Fruit fly (Drosophila melanogaster) whole organism, wandering third instar larva: ENCODE results near the gene Eaat2.
A peak's percentile ranks its signal among the peaks of the same experiment; 100 is the strongest.

Experiments
- Abd-B ChIP-seq: fragments of >200 bp; optimal IDR thresholded peaks from 2 replicates; lab custom pipeline; 2017; ENCODE audit warnings: missing biosample characterization, missing genetic modification characterization
- CG32264 ChIP-seq: fragments of 200-800 bp; sonication (Bioruptor generic); optimal IDR thresholded peaks from 2 replicates; lab custom pipeline; 2016; ENCODE audit warnings: missing biosample characterization, missing genetic modification characterization
- CG9705 ChIP-seq: fragments of 200-800 bp; sonication (Bioruptor generic); optimal IDR thresholded peaks from 2 replicates; lab custom pipeline; 2018; ENCODE audit warnings: missing biosample characterization, mild to moderate bottlenecking, missing genetic modification characterization
- CrebA ChIP-seq: fragments of 200-800 bp; sonication (Bioruptor generic); optimal IDR thresholded peaks from 2 replicates; lab custom pipeline; 2016; ENCODE audit warnings: missing biosample characterization, mild to moderate bottlenecking, missing genetic modification characterization, borderline replicate concordance
- Dfd ChIP-seq: fragments of >200 bp; optimal IDR thresholded peaks from 2 replicates; lab custom pipeline; 2017; ENCODE audit warnings: missing biosample characterization, missing genetic modification characterization
- Dif ChIP-seq: fragments of 200-275, 200-300 bp; sonication (Bioruptor generic); optimal IDR thresholded peaks from 2 replicates; lab custom pipeline; 2018; ENCODE audit warnings: missing biosample characterization, missing genetic modification characterization; ENCODE audit not compliant: partially characterized antibody
- GATAd ChIP-seq: sonication (Bioruptor generic); optimal IDR thresholded peaks from 2 replicates; lab custom pipeline; 2016; ENCODE audit warnings: missing biosample characterization, missing genetic modification characterization
- Hnf4 ChIP-seq: fragments of 200-800 bp; sonication (Bioruptor generic); optimal IDR thresholded peaks from 2 replicates; lab custom pipeline; 2016; ENCODE audit warnings: missing biosample characterization, mild to moderate bottlenecking, missing genetic modification characterization
- Hr78 ChIP-seq: fragments of >200 bp; optimal IDR thresholded peaks from 2 replicates; lab custom pipeline; 2017; ENCODE audit warnings: missing biosample characterization, missing genetic modification characterization
- Mio ChIP-seq: sonication (Bioruptor generic); optimal IDR thresholded peaks from 2 replicates; lab custom pipeline; 2016; ENCODE audit warnings: missing biosample characterization, missing genetic modification characterization
- Myc ChIP-seq: fragments of >200 bp; optimal IDR thresholded peaks from 2 replicates; lab custom pipeline; 2017
- N ChIP-seq: fragments of >200 bp; optimal IDR thresholded peaks from 2 replicates; lab custom pipeline; 2018; ENCODE audit warnings: missing biosample characterization, missing external identifiers, missing genetic modification characterization
- OdsH ChIP-seq: fragments of 200-800 bp; sonication (Bioruptor generic); optimal IDR thresholded peaks from 2 replicates; lab custom pipeline; 2016; ENCODE audit warnings: missing biosample characterization, mild to moderate bottlenecking, missing genetic modification characterization
- Rel ChIP-seq, 2 experiments: fragments of 200-800 bp; sonication (Bioruptor generic) in 1 of 2; optimal IDR thresholded peaks; 2 replicates in 1 of 2; 3 replicates in 1 of 2; lab custom pipeline; 2016 to 2019; ENCODE audit warnings: mild to moderate bottlenecking in 2 of 2, missing biosample characterization in 2 of 2, missing genetic modification characterization in 2 of 2, moderate library complexity in 1 of 2
- Sp1 ChIP-seq: fragments of 200-800 bp; sonication (Bioruptor generic); optimal IDR thresholded peaks from 3 replicates; lab custom pipeline; 2019; ENCODE audit warnings: missing biosample characterization, mild to moderate bottlenecking, missing genetic modification characterization, moderate library complexity
- br ChIP-seq: fragments of 200-800 bp; sonication (Bioruptor generic); optimal IDR thresholded peaks from 2 replicates; lab custom pipeline; 2016; ENCODE audit warnings: missing biosample characterization, missing genetic modification characterization
- dl ChIP-seq, 2 experiments: fragments of 175-275, 200-275 bp in 1 of 2; fragments of 200-275 bp in 1 of 2; sonication (Bioruptor generic); optimal IDR thresholded peaks; lab custom pipeline; 2018; ENCODE audit warnings: mild to moderate bottlenecking in 2 of 2, missing biosample characterization in 2 of 2, missing genetic modification characterization in 2 of 2, moderate library complexity in 2 of 2; ENCODE audit not compliant: partially characterized antibody in 2 of 2, insufficient read depth in 1 of 2
- dmrt93B ChIP-seq: fragments of 200-800 bp; sonication (Bioruptor generic); optimal IDR thresholded peaks from 2 replicates; lab custom pipeline; 2018; ENCODE audit warnings: missing biosample characterization, mild to moderate bottlenecking, missing genetic modification characterization
- dsf ChIP-seq: sonication (Bioruptor generic); optimal IDR thresholded peaks from 2 replicates; lab custom pipeline; 2016; ENCODE audit warnings: missing biosample characterization, missing genetic modification characterization, borderline replicate concordance
- ey ChIP-seq: fragments of 200-800 bp; sonication (Bioruptor generic); optimal IDR thresholded peaks from 2 replicates; lab custom pipeline; 2016; ENCODE audit warnings: missing biosample characterization, missing genetic modification characterization
- foxo ChIP-seq, 2 experiments: fragments of 200-800 bp; sonication (Bioruptor generic); optimal IDR thresholded peaks; 2 replicates in 1 of 2; 3 replicates in 1 of 2; lab custom pipeline; 2016 to 2017; ENCODE audit warnings: missing biosample characterization in 2 of 2, missing genetic modification characterization in 2 of 2
- jim ChIP-seq: fragments of 175-275, 200-325 bp; sonication (Bioruptor generic); optimal IDR thresholded peaks from 2 replicates; lab custom pipeline; 2016; ENCODE audit warnings: missing biosample characterization, mild to moderate bottlenecking, missing genetic modification characterization
- lola ChIP-seq: fragments of >200 bp; optimal IDR thresholded peaks from 2 replicates; lab custom pipeline; 2017; ENCODE audit warnings: missing biosample characterization, missing genetic modification characterization
- pan ChIP-seq: fragments of >200 bp; optimal IDR thresholded peaks from 2 replicates; lab custom pipeline; 2017
- psq ChIP-seq: fragments of 200-800 bp; sonication (Bioruptor generic); optimal IDR thresholded peaks from 3 replicates; lab custom pipeline; 2017; ENCODE audit warnings: missing biosample characterization, mild to moderate bottlenecking, missing genetic modification characterization, moderate library complexity
- rgr ChIP-seq: fragments of 200-800 bp; sonication (Bioruptor generic); optimal IDR thresholded peaks from 3 replicates; lab custom pipeline; 2016; ENCODE audit warnings: missing biosample characterization, mild to moderate bottlenecking, missing genetic modification characterization
- sage ChIP-seq: fragments of 200-800 bp; sonication (Bioruptor generic); optimal IDR thresholded peaks from 2 replicates; lab custom pipeline; 2016; ENCODE audit warnings: missing biosample characterization, mild to moderate bottlenecking, missing genetic modification characterization
- sv ChIP-seq: fragments of 200-800 bp; sonication (Bioruptor generic); optimal IDR thresholded peaks from 3 replicates; lab custom pipeline; 2016; ENCODE audit warnings: missing biosample characterization, missing genetic modification characterization
- tai ChIP-seq: sonication (Bioruptor generic); optimal IDR thresholded peaks from 2 replicates; lab custom pipeline; 2016; ENCODE audit warnings: missing biosample characterization, missing genetic modification characterization
- usp ChIP-seq: fragments of >200 bp; optimal IDR thresholded peaks from 2 replicates; lab custom pipeline; 2017; ENCODE audit warnings: missing biosample characterization, missing genetic modification characterization
- woc ChIP-seq: sonication (Bioruptor generic); optimal IDR thresholded peaks from 2 replicates; lab custom pipeline; 2016; ENCODE audit warnings: missing biosample characterization, mild to moderate bottlenecking, missing genetic modification characterization

Eaat2 gene

DNA sequence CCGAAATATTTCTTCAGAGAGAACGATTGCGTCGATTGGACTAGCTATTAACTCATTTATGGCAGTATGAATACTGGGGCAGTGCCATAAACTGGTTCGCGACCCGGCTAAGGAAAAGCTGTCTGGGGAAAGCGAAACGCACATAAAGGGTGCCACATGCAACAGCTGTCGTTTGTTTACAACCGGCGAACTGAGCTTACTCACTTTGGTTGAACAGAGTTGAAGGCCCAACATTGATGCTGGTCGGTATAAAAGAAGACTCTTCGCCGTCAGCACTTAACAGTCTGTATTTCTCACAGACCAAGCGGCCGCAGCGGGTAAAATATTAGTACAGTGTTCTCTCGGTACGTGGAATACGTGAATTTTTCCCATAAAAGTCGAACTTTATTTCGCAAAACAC, 1.6 kb upstream of the Eaat2 start:
- TF ChIP-seq Mio (GFP tag; lab: Kevin White, UChicago) (no peak), lola (GFP tag; lab: Kevin White, UChicago) (no peak), Dif (GFP tag; lab: Kevin White, UChicago) (no peak), tai (GFP tag; lab: Kevin White, UChicago) (no peak), OdsH (GFP tag; lab: Kevin White, UChicago) (no peak), ey (GFP tag; lab: Kevin White, UChicago) (no peak), usp (GFP tag; lab: Kevin White, UChicago) (no peak), jim (GFP tag; lab: Kevin White, UChicago) (no peak), Dfd (GFP tag; lab: Kevin White, UChicago) (no peak), rgr (GFP tag; lab: Kevin White, UChicago) (no peak), psq (no peak), Sp1 (GFP tag; lab: Kevin White, UChicago) (no peak), Rel (GFP tag; optimal IDR thresholded peaks at IDR 0.05; lab: Kevin White, UChicago) (no peak), Rel (tag; optimal IDR thresholded peaks at IDR 0.05; lab: Kevin White, UChicago) (no peak), foxo (GFP tag; optimal IDR thresholded peaks at IDR 0.05; lab: Kevin White, UChicago) (no peak), Myc (lab: Kevin White, UChicago) (no peak), CG9705 (GFP tag; lab: Kevin White, UChicago) (no peak), dl (GFP tag; optimal IDR thresholded peaks at IDR 0.05; lab: Kevin White, UChicago; ENCODE audit: insufficient read depth in 1 of 2, partially characterized antibody in 2 of 2) (no peak), CrebA (no peak)
- TF ChIP-seq, all 38 proteins: peak for 0

DNA sequence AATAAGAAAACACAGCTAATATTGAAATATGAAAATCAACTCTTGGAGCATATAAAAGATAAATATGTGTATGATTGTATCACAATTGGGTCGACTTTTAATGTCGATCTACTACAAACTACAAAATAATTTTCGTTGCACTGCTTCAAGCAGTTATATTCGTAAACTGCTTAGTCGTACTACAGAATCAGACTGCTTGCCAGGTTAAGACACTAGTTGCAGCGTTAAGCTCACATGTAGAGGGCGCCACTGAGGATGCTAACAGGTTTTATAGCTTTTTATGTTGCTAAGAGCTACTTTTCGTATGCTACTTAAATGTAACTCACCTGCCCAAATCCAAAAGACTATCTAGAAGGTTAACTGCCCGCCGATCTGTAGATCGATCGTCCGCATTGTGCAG, 4.2 kb downstream of the Eaat2 start:
- TF ChIP-seq sv (GFP tag; lab: Kevin White, UChicago): no peak
- peak; percentile 13 for TF ChIP-seq Myc (lab: Kevin White, UChicago)
- TF ChIP-seq woc: no peak
- no peak for TF ChIP-seq br (GFP tag; lab: Kevin White, UChicago)
- TF ChIP-seq Dif (GFP tag; lab: Kevin White, UChicago): no peak
- no peak for TF ChIP-seq Hnf4 (GFP tag; lab: Kevin White, UChicago)
- TF ChIP-seq Mio (GFP tag; lab: Kevin White, UChicago): no peak
- TF ChIP-seq tai (GFP tag; lab: Kevin White, UChicago): no peak
- no peak for TF ChIP-seq Dfd (GFP tag; lab: Kevin White, UChicago)
- TF ChIP-seq pan (lab: Kevin White, UChicago): no peak
- TF ChIP-seq CrebA: no peak
- no peak for TF ChIP-seq CG9705 (GFP tag; lab: Kevin White, UChicago)
- no peak for TF ChIP-seq CG32264
- peak; percentile 61 for TF ChIP-seq N
- TF ChIP-seq foxo (GFP tag; optimal IDR thresholded peaks at IDR 0.05; lab: Kevin White, UChicago): no peak

DNA sequence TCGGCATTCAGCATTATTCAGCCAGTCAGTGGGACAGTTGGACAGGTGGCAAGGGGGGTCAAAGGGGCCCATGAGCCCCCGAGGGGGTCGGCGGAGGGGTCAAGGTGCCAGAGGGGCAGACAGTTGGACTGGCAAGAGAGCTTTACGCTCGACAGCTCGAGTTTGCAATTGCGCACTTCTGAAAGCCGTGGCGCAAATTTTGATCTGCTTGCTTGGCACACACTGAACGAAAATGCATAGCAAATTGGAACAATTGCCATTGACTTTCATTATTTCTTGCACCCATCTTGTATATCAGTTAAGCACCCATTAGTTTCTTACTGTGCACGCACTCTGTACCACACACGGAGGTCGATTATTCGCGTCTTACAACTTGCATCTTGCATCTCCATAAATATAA, 8.4 kb downstream of the Eaat2 start:
- no peak for TF ChIP-seq lola (GFP tag; lab: Kevin White, UChicago)
- no peak for TF ChIP-seq dl (GFP tag; optimal IDR thresholded peaks at IDR 0.05; lab: Kevin White, UChicago; ENCODE audit: insufficient read depth in 1 of 2, partially characterized antibody in 2 of 2)
- TF ChIP-seq Dfd (GFP tag; lab: Kevin White, UChicago): no peak
- TF ChIP-seq ey (GFP tag; lab: Kevin White, UChicago): no peak
- no peak for TF ChIP-seq pan (lab: Kevin White, UChicago)
- TF ChIP-seq dsf (GFP tag; lab: Kevin White, UChicago): no peak
- TF ChIP-seq dmrt93B: no peak
- no peak for TF ChIP-seq tai (GFP tag; lab: Kevin White, UChicago)
- TF ChIP-seq woc: no peak
- TF ChIP-seq psq: no peak
- TF ChIP-seq Hr78 (GFP tag; lab: Kevin White, UChicago): no peak
- no peak for TF ChIP-seq Abd-B (GFP tag; lab: Kevin White, UChicago)
- no peak for TF ChIP-seq foxo (GFP tag; optimal IDR thresholded peaks at IDR 0.05; lab: Kevin White, UChicago)
- TF ChIP-seq Dif (GFP tag; lab: Kevin White, UChicago): no peak
- TF ChIP-seq sv (GFP tag; lab: Kevin White, UChicago): no peak
- no peak for TF ChIP-seq GATAd (GFP tag; lab: Kevin White, UChicago)
- no peak for TF ChIP-seq rgr (GFP tag; lab: Kevin White, UChicago)
- no peak for TF ChIP-seq Hnf4 (GFP tag; lab: Kevin White, UChicago)
- no peak for TF ChIP-seq sage (GFP tag; lab: Kevin White, UChicago)
- TF ChIP-seq jim (GFP tag; lab: Kevin White, UChicago): no peak

DNA sequence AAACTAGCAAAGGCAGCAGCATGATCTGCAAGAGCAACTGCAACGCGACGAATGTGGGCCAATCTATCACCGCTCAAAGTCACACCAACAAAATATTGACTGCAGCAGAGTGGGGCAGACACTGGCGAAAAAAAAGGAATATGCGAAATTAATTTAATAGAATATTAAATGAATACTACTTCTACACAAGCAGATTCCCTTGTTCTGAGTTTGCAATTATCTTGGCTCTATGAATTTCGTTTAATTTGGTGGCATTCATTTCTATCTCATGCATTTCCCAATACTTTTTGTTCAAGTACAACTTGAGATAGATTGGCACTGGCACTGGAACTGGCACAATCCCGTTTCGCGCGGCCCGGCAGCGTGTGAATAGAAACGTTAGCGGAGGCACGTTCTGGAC, 10.1 kb downstream of the Eaat2 start:
- TF ChIP-seq CG32264 (no peak), jim (GFP tag; lab: Kevin White, UChicago) (no peak), pan (lab: Kevin White, UChicago) (no peak), Myc (lab: Kevin White, UChicago) (no peak)
